Worm (Caenorhabditis elegans) whole organism, L1 larva: Measurements from ENCODE around the gene C45G9.5.

Source experiments
- C04F5.9 ChIP-seq: sonication (generic microtip); optimal IDR thresholded peaks from 2 replicates; lab custom pipeline; 2016; ENCODE audit warnings: missing genetic modification characterization, missing compliant biosample characterization
- F16B12.6 ChIP-seq: fragments of 150-350 bp; optimal IDR thresholded peaks from 2 replicates; lab custom pipeline; 2014; ENCODE audit warnings: missing biosample characterization, missing genetic modification characterization
- Y116A8C.19 ChIP-seq: sonication (generic microtip); optimal IDR thresholded peaks from 2 replicates; lab custom pipeline; 2016; ENCODE audit warnings: missing compliant biosample characterization, missing genetic modification characterization, borderline replicate concordance
- alr-1 ChIP-seq: fragments of 200-800 bp; sonication (Bioruptor generic); optimal IDR thresholded peaks from 2 replicates; lab custom pipeline; 2018; ENCODE audit warnings: borderline replicate concordance, mild to moderate bottlenecking, missing genetic modification characterization, missing compliant biosample characterization
- aly-2 ChIP-seq: fragments of 150-350 bp; optimal IDR thresholded peaks from 2 replicates; lab custom pipeline; 2014; ENCODE audit warnings: missing biosample characterization, missing genetic modification characterization
- blmp-1 ChIP-seq: fragments of 150-350 bp; optimal IDR thresholded peaks from 2 replicates; lab custom pipeline; 2014; ENCODE audit warnings: missing biosample characterization, missing genetic modification characterization
- ceh-63 ChIP-seq: fragments of 200-800 bp; sonication (Bioruptor generic); optimal IDR thresholded peaks from 2 replicates; lab custom pipeline; 2018; ENCODE audit warnings: mild to moderate bottlenecking, missing genetic modification characterization, missing compliant biosample characterization
- ceh-8 ChIP-seq: fragments of 200-800 bp; sonication (Bioruptor generic); optimal IDR thresholded peaks from 2 replicates; lab custom pipeline; 2018; ENCODE audit warnings: mild to moderate bottlenecking, missing genetic modification characterization, moderate library complexity, missing compliant biosample characterization
- ceh-82 ChIP-seq, 3 experiments: fragments of 150-350 bp in 1 of 3; sonication (generic microtip) in 2 of 3; optimal IDR thresholded peaks; 2 replicates each; lab custom pipeline; 2014 to 2017; ENCODE audit warnings: missing biosample characterization in 3 of 3, missing genetic modification characterization in 3 of 3
- ceh-88 ChIP-seq: fragments of 200-800 bp; sonication (Bioruptor generic); IDR thresholded peaks from 2 replicates; pipeline ENCODE4 v1.3.6; 2022; ENCODE audit warnings: missing genetic modification characterization, missing compliant biosample characterization
- ces-1 ChIP-seq: fragments of 150-350 bp; optimal IDR thresholded peaks from 2 replicates; lab custom pipeline; 2014; ENCODE audit warnings: missing biosample characterization, missing genetic modification reagents, missing genetic modification characterization
- dsc-1 ChIP-seq: sonication (generic microtip); optimal IDR thresholded peaks from 2 replicates; lab custom pipeline; 2016; ENCODE audit warnings: mild to moderate bottlenecking, missing genetic modification characterization, missing compliant biosample characterization
- efl-1 ChIP-seq, 4 experiments: fragments of 150-350 bp; optimal IDR thresholded peaks in 3 of 4; peaks in 1 of 4; 1 replicate in 1 of 4; 2 replicates in 3 of 4; lab custom pipeline; 2014; ENCODE audit warnings: missing biosample characterization in 2 of 4, missing genetic modification characterization in 2 of 4, missing genetic modification reagents in 2 of 4
- efl-3 ChIP-seq: fragments of 200-800 bp; sonication (Bioruptor generic); optimal IDR thresholded peaks from 2 replicates; lab custom pipeline; 2018; ENCODE audit warnings: mild to moderate bottlenecking, missing genetic modification characterization, missing compliant biosample characterization
- egl-13 ChIP-seq: sonication (generic microtip); optimal IDR thresholded peaks from 2 replicates; lab custom pipeline; 2016; ENCODE audit warnings: missing genotype, missing genetic modification reagents, missing genetic modification characterization, missing compliant biosample characterization
- egl-27 ChIP-seq, 2 experiments: fragments of 150-350 bp in 1 of 2; sonication (generic microtip); optimal IDR thresholded peaks; 3 replicates each; lab custom pipeline; 2017 to 2018; ENCODE audit warnings: missing biosample characterization in 2 of 2, missing genetic modification characterization in 2 of 2, missing genetic modification reagents in 2 of 2
- elt-3 ChIP-seq, 6 experiments: fragments of 150-350 bp in 1 of 6; sonication (generic microtip); optimal IDR thresholded peaks; 2 replicates each; lab custom pipeline; 2017 to 2018; ENCODE audit warnings: missing biosample characterization in 6 of 6, missing genetic modification characterization in 6 of 6, inconsistent platforms in 1 of 6
- fkh-10 ChIP-seq: sonication (generic microtip); optimal IDR thresholded peaks from 2 replicates; lab custom pipeline; 2017; ENCODE audit warnings: missing biosample characterization, missing genetic modification reagents, missing genetic modification characterization
- fkh-8 ChIP-seq: sonication (generic microtip); optimal IDR thresholded peaks from 2 replicates; lab custom pipeline; 2016; ENCODE audit warnings: mild to moderate bottlenecking, missing genetic modification characterization, missing compliant biosample characterization
- grh-1 ChIP-seq: fragments of 200-800 bp; sonication (Bioruptor generic); IDR thresholded peaks from 2 replicates; pipeline ENCODE4 v1.3.6; 2022; ENCODE audit warnings: missing genetic modification reagents, missing genetic modification characterization, missing compliant biosample characterization
- hlh-4 ChIP-seq: sonication (generic microtip); optimal IDR thresholded peaks from 2 replicates; lab custom pipeline; 2016; ENCODE audit warnings: mild to moderate bottlenecking, missing genetic modification characterization, missing compliant biosample characterization
- hpl-2 ChIP-seq: fragments of 150-350 bp; optimal IDR thresholded peaks from 2 replicates; lab custom pipeline; 2014; ENCODE audit warnings: missing biosample characterization, missing genetic modification reagents, missing genetic modification characterization
- irx-1 ChIP-seq: sonication (generic microtip); optimal IDR thresholded peaks from 2 replicates; lab custom pipeline; 2016; ENCODE audit warnings: missing genetic modification characterization, missing compliant biosample characterization
- lin-14 ChIP-seq: fragments of 200-800 bp; sonication (Bioruptor generic); optimal IDR thresholded peaks from 2 replicates; lab custom pipeline; 2018; ENCODE audit warnings: mild to moderate bottlenecking, missing genetic modification characterization, moderate library complexity, missing compliant biosample characterization
- lin-15B ChIP-seq: fragments of 150-350 bp; sonication (generic microtip); optimal IDR thresholded peaks from 3 replicates; lab custom pipeline; 2014; ENCODE audit warnings: missing biosample characterization, missing genetic modification characterization
- lin-39 ChIP-seq: fragments of 150-350 bp; optimal IDR thresholded peaks from 2 replicates; lab custom pipeline; 2014; ENCODE audit warnings: missing biosample characterization, missing genetic modification reagents, missing genetic modification characterization
- lir-3 ChIP-seq: sonication (generic microtip); optimal IDR thresholded peaks from 2 replicates; lab custom pipeline; 2016; ENCODE audit warnings: mild to moderate bottlenecking, missing genetic modification characterization, moderate library complexity, missing compliant biosample characterization; ENCODE audit not compliant: poor library complexity
- lsy-2 ChIP-seq, 2 experiments: fragments of 150-350 bp; optimal IDR thresholded peaks; 2 replicates each; lab custom pipeline; 2014; ENCODE audit warnings: missing biosample characterization in 2 of 2, missing genetic modification characterization in 2 of 2
- mdl-1 ChIP-seq, 2 experiments: fragments of 150-350 bp; optimal IDR thresholded peaks; 2 replicates each; lab custom pipeline; 2014 to 2017; ENCODE audit warnings: missing biosample characterization in 2 of 2, missing genetic modification characterization in 2 of 2, inconsistent platforms in 1 of 2
- mef-2 ChIP-seq: fragments of 150-350 bp; optimal IDR thresholded peaks from 2 replicates; lab custom pipeline; 2014; ENCODE audit warnings: missing biosample characterization, missing genetic modification characterization
- mep-1 ChIP-seq: fragments of 150-350 bp; optimal IDR thresholded peaks from 2 replicates; lab custom pipeline; 2014; ENCODE audit warnings: missing biosample characterization, missing genetic modification characterization
- nhr-11 ChIP-seq: fragments of 150-350 bp; optimal IDR thresholded peaks from 2 replicates; lab custom pipeline; 2014; ENCODE audit warnings: missing biosample characterization, missing genetic modification characterization
- nhr-19 ChIP-seq: fragments of 200-800 bp; sonication (Bioruptor generic); conservative IDR thresholded peaks from 2 replicates; pipeline ENCODE4 v1.3.6; 2022; ENCODE audit warnings: missing genetic modification characterization, missing compliant biosample characterization
- nhr-20 ChIP-seq: sonication (generic microtip); optimal IDR thresholded peaks from 2 replicates; lab custom pipeline; 2016; ENCODE audit warnings: mild to moderate bottlenecking, missing genetic modification characterization, missing compliant biosample characterization
- nhr-47 ChIP-seq: sonication (generic microtip); optimal IDR thresholded peaks from 2 replicates; lab custom pipeline; 2016; ENCODE audit warnings: mild to moderate bottlenecking, missing genetic modification characterization, moderate library complexity, missing compliant biosample characterization
- nhr-77 ChIP-seq: fragments of 150-350 bp; optimal IDR thresholded peaks from 2 replicates; lab custom pipeline; 2014; ENCODE audit warnings: missing biosample characterization, missing genetic modification characterization
- nhr-84 ChIP-seq: sonication (generic microtip); optimal IDR thresholded peaks from 2 replicates; lab custom pipeline; 2017; ENCODE audit warnings: missing biosample characterization, missing genetic modification characterization
- pag-3 ChIP-seq: sonication (generic microtip); optimal IDR thresholded peaks from 2 replicates; lab custom pipeline; 2017; ENCODE audit warnings: missing genetic modification characterization, mild to moderate bottlenecking, missing compliant biosample characterization, antibody characterized with exemption, borderline replicate concordance; ENCODE audit not compliant: insufficient read depth
- rnt-1 ChIP-seq: sonication (generic microtip); optimal IDR thresholded peaks from 2 replicates; lab custom pipeline; 2016; ENCODE audit warnings: mild to moderate bottlenecking, missing genetic modification characterization, moderate library complexity, missing compliant biosample characterization
- skn-1 ChIP-seq: fragments of 150-350 bp; optimal IDR thresholded peaks from 2 replicates; lab custom pipeline; 2014; ENCODE audit warnings: missing biosample characterization, missing genetic modification characterization
- snpc-4 ChIP-seq: fragments of 150-350 bp; optimal IDR thresholded peaks from 2 replicates; lab custom pipeline; 2014; ENCODE audit warnings: missing biosample characterization, missing genetic modification characterization
- swsn-7 ChIP-seq: sonication (generic microtip); optimal IDR thresholded peaks from 2 replicates; lab custom pipeline; 2016; ENCODE audit warnings: missing genetic modification characterization, missing compliant biosample characterization
- tbx-2 ChIP-seq: sonication (generic microtip); optimal IDR thresholded peaks from 2 replicates; lab custom pipeline; 2016; ENCODE audit warnings: missing genetic modification characterization, missing compliant biosample characterization
- unc-130 ChIP-seq: fragments of 150-350 bp; optimal IDR thresholded peaks from 2 replicates; lab custom pipeline; 2017; ENCODE audit warnings: missing biosample characterization, missing genetic modification characterization, inconsistent platforms
- unc-30 ChIP-seq: sonication (generic microtip); optimal IDR thresholded peaks from 2 replicates; lab custom pipeline; 2017; ENCODE audit warnings: missing biosample characterization, missing genetic modification characterization
- unc-86 ChIP-seq: sonication (generic microtip); optimal IDR thresholded peaks from 2 replicates; lab custom pipeline; 2016; ENCODE audit warnings: missing genetic modification characterization, missing compliant biosample characterization
- unc-98 ChIP-seq: fragments of 200-800 bp; sonication (Bioruptor generic); IDR thresholded peaks from 2 replicates; pipeline ENCODE4 v1.3.6; 2022; ENCODE audit warnings: missing genetic modification characterization, missing compliant biosample characterization
- vab-15 ChIP-seq: sonication (generic microtip); optimal IDR thresholded peaks from 2 replicates; lab custom pipeline; 2017; ENCODE audit warnings: missing genotype, mild to moderate bottlenecking, missing genetic modification characterization, missing compliant biosample characterization
- xbp-1 ChIP-seq: sonication (generic microtip); optimal IDR thresholded peaks from 2 replicates; lab custom pipeline; 2016; ENCODE audit warnings: missing genetic modification characterization, missing compliant biosample characterization
- zag-1 ChIP-seq: fragments of 150-350 bp; optimal IDR thresholded peaks from 2 replicates; lab custom pipeline; 2014; ENCODE audit warnings: missing biosample characterization, missing genetic modification characterization
- zip-4 ChIP-seq: fragments of 200-800 bp; sonication (Bioruptor generic); optimal IDR thresholded peaks from 2 replicates; lab custom pipeline; 2018; ENCODE audit warnings: mild to moderate bottlenecking, missing genetic modification characterization, moderate library complexity, missing compliant biosample characterization
- ztf-4 ChIP-seq: fragments of 150-350 bp; optimal IDR thresholded peaks from 2 replicates; lab custom pipeline; 2014; ENCODE audit warnings: missing biosample characterization, missing genetic modification characterization

The C45G9.5 gene

ce11 chrIII:5013915-5014346 lies 34.0 kb upstream of the C45G9.5 start (continued):
- TF ChIP-seq C04F5.9 (tag; lab: Kevin White, UChicago) = peak; percentile 24
- TF ChIP-seq unc-30 (tag; lab: Kevin White, UChicago) = no peak
- peak; percentile 71 for TF ChIP-seq lir-3
- no peak for TF ChIP-seq unc-98 (GFP tag; lab: Robert Waterston, UW)
- TF ChIP-seq ces-1 (GFP tag; lab: Kevin White, UChicago) = no peak
- TF ChIP-seq mep-1 (tag; lab: Kevin White, UChicago) = peak; percentile 97
- peak in 1 of 2 experiments; percentile 82 for TF ChIP-seq egl-27 (tag; optimal IDR thresholded peaks at IDR 0.05; lab: Kevin White, UChicago)
- peak; percentile 89 for TF ChIP-seq swsn-7 (tag; lab: Kevin White, UChicago)
- TF ChIP-seq blmp-1 (tag; lab: Kevin White, UChicago) = peak; percentile 88
- TF ChIP-seq hpl-2 (GFP tag; lab: Kevin White, UChicago) = no peak
- no peak for TF ChIP-seq zip-4
- peak; percentile 59 for TF ChIP-seq irx-1 (tag; lab: Kevin White, UChicago)
- TF ChIP-seq efl-1 (optimal IDR thresholded peaks at IDR 0.05; lab: Kevin White, UChicago) = peak; percentile 81 to 82
- peak; percentile 54 to 95 for TF ChIP-seq efl-1 (GFP tag; optimal IDR thresholded peaks at IDR 0.05 in 1 of 2; lab: Kevin White, UChicago)
- peak; percentile 92 for TF ChIP-seq fkh-10 (GFP tag; lab: Kevin White, UChicago)
- no peak for TF ChIP-seq pag-3 (tag; lab: Kevin White, UChicago)
- TF ChIP-seq snpc-4 (tag; lab: Kevin White, UChicago) = peak; percentile 75
- peak; percentile 86 for TF ChIP-seq skn-1 (tag; lab: Kevin White, UChicago)
- peak; percentile 75 for TF ChIP-seq egl-13 (tag; lab: Kevin White, UChicago)
- TF ChIP-seq nhr-11 (tag; lab: Kevin White, UChicago) = peak; percentile 37
- TF ChIP-seq F16B12.6 (tag; lab: Kevin White, UChicago) = peak; percentile 13
- TF ChIP-seq dsc-1 (tag; lab: Kevin White, UChicago) = peak; percentile 73
- peak; percentile 77 for TF ChIP-seq zag-1
- peak; percentile 86 for TF ChIP-seq nhr-20 (tag; lab: Kevin White, UChicago)
- peak; percentile 88 for TF ChIP-seq nhr-47 (tag; lab: Kevin White, UChicago)
- peak in 3 of 6 experiments; percentile 41 to 64 (median 54) for TF ChIP-seq elt-3 (tag; optimal IDR thresholded peaks at IDR 0.05; lab: Kevin White, UChicago)
- TF ChIP-seq lin-15B (tag; lab: Kevin White, UChicago) = peak; percentile 45
- TF ChIP-seq hlh-4 (tag; lab: Kevin White, UChicago) = no peak
- TF ChIP-seq nhr-84 (tag; lab: Kevin White, UChicago) = no peak
- TF ChIP-seq xbp-1 = peak; percentile 85
- TF ChIP-seq efl-3 (GFP tag; lab: Kevin White, UChicago) = no peak
- peak; percentile 73 for TF ChIP-seq mef-2 (tag; lab: Kevin White, UChicago)
- peak; percentile 96 for TF ChIP-seq tbx-2
- TF ChIP-seq ztf-4 (tag; lab: Kevin White, UChicago) = peak; percentile 73
- peak; percentile 53 for TF ChIP-seq lin-39 (tag; lab: Kevin White, UChicago)
- no peak for TF ChIP-seq ceh-63 (GFP tag; lab: Kevin White, UChicago)
- TF ChIP-seq lin-14 (GFP tag; lab: Kevin White, UChicago) = peak; percentile 98
- TF ChIP-seq nhr-19 = peak; percentile 84
- no peak for TF ChIP-seq Y116A8C.19 (tag; lab: Kevin White, UChicago)
- peak; percentile 92 for TF ChIP-seq nhr-77 (tag; lab: Kevin White, UChicago)
- peak; percentile 22 for TF ChIP-seq vab-15 (tag; lab: Kevin White, UChicago)
- peak in 1 of 2 experiments; percentile 84 for TF ChIP-seq mdl-1 (tag; optimal IDR thresholded peaks at IDR 0.05; lab: Kevin White, UChicago)
- TF ChIP-seq grh-1 (GFP tag; lab: Robert Waterston, UW) = no peak
- peak; percentile 83 to 91 for TF ChIP-seq lsy-2 (tag; optimal IDR thresholded peaks at IDR 0.05; lab: Kevin White, UChicago)
- TF ChIP-seq alr-1 = no peak
- peak; percentile 55; the same call in 1 of the 2 replicates for TF ChIP-seq ceh-88
- TF ChIP-seq rnt-1 (tag; lab: Kevin White, UChicago) = peak; percentile 71
- peak; percentile 89 for TF ChIP-seq unc-86
- peak; percentile 86 for TF ChIP-seq aly-2
- TF ChIP-seq ceh-82 (tag; optimal IDR thresholded peaks at IDR 0.05; lab: Kevin White, UChicago) = peak; percentile 57 to 83 (median 80)
- TF ChIP-seq fkh-8 (tag; lab: Kevin White, UChicago) = peak; percentile 90
- peak; percentile 48 for TF ChIP-seq unc-130 (tag; lab: Kevin White, UChicago)
- TF ChIP-seq ceh-8 (GFP tag; lab: Kevin White, UChicago) = peak; percentile 57
